Worm (Caenorhabditis elegans): Measurements from ENCODE around the gene F43C1.7.

F43C1.7 gene

DNA sequence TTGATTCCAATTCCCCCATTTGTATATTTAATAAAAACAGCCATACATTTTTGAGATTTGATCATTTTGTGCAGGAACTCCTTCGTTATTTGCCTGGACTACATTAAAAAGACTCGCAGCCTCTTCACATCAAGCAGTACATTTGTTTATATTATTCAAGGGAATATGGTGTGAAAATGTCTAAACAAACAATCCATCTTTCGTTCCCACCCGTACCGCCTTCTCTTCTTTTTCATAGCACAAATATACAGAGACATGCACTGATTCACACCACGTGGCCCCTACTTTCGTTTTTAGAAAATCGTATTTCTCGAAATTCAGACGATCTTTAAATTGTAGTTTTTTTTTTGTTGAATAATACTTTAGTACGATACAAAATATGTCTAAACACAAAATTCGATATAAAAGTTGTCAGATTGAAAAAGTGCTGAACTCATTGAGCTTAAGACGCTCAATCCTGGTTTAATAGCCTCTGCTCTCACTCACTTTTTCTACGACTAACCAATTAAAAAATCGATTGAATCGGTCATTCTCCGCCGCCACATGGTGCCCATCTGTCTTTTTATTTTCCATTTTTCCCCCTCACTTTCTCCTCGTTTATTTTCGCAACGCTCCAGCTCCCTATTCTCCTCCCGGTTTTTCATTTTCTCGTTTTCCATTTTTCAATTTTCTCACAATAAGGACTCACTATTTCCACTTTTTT lies 46.9 kb downstream of the F43C1.7 start (continued):
- TF ChIP-seq nhr-85 (tag) = peak; percentile 80
- TF ChIP-seq tlp-1 (tag; optimal IDR thresholded peaks at IDR 0.05) = no peak
- peak; percentile 44 for TF ChIP-seq ceh-8 (GFP tag; optimal IDR thresholded peaks at IDR 0.05)
- peak; percentile 44 to 50 for TF ChIP-seq efl-1 (optimal IDR thresholded peaks at IDR 0.05)
- peak in 1 of 2 experiments; percentile 8 for TF ChIP-seq efl-1 (GFP tag; optimal IDR thresholded peaks at IDR 0.05 in 1 of 2)
- TF ChIP-seq lsy-2 (tag; optimal IDR thresholded peaks at IDR 0.05) = peak; percentile 2 to 51
- TF ChIP-seq ceh-90 (tag; optimal IDR thresholded peaks at IDR 0.05) = no peak
- peak; percentile 25 for TF ChIP-seq lin-13 (GFP tag; optimal IDR thresholded peaks at IDR 0.05)
- peak; percentile 32 for TF ChIP-seq fkh-4 (tag; optimal IDR thresholded peaks at IDR 0.05; ENCODE audit: borderline replicate concordance)
- peak; percentile 13 for TF ChIP-seq unc-130 (tag; optimal IDR thresholded peaks at IDR 0.05)
- no peak for TF ChIP-seq fkh-8 (tag; optimal IDR thresholded peaks at IDR 0.05)
- peak; percentile 43 for TF ChIP-seq C16A3.4 (tag; optimal IDR thresholded peaks at IDR 0.05)
- no peak for TF ChIP-seq nhr-28 (tag; optimal IDR thresholded peaks at IDR 0.05)
- TF ChIP-seq nhr-19 (GFP tag; conservative IDR thresholded peaks at IDR 0.05) = peak; percentile 60
- TF ChIP-seq lin-14 (GFP tag; optimal IDR thresholded peaks at IDR 0.05) = peak; percentile 22
- TF ChIP-seq dsc-1 (tag; optimal IDR thresholded peaks at IDR 0.05) = peak; percentile 64
- peak in 1 of 2 experiments; percentile 34 for TF ChIP-seq lin-35 (GFP tag; optimal IDR thresholded peaks at IDR 0.05)
- TF ChIP-seq tbx-2 (tag; optimal IDR thresholded peaks at IDR 0.05) = peak; percentile 5
- no peak for TF ChIP-seq lin-39 (tag; optimal IDR thresholded peaks at IDR 0.05)
- TF ChIP-seq aly-2 (tag; optimal IDR thresholded peaks at IDR 0.05) = peak; percentile 94
- TF ChIP-seq efl-3 (GFP tag; optimal IDR thresholded peaks at IDR 0.05) = no peak
- TF ChIP-seq nhr-47 (tag; optimal IDR thresholded peaks at IDR 0.05) = peak; percentile 59
- peak; percentile 45 for TF ChIP-seq pax-3 (tag; optimal IDR thresholded peaks at IDR 0.05)

DNA sequence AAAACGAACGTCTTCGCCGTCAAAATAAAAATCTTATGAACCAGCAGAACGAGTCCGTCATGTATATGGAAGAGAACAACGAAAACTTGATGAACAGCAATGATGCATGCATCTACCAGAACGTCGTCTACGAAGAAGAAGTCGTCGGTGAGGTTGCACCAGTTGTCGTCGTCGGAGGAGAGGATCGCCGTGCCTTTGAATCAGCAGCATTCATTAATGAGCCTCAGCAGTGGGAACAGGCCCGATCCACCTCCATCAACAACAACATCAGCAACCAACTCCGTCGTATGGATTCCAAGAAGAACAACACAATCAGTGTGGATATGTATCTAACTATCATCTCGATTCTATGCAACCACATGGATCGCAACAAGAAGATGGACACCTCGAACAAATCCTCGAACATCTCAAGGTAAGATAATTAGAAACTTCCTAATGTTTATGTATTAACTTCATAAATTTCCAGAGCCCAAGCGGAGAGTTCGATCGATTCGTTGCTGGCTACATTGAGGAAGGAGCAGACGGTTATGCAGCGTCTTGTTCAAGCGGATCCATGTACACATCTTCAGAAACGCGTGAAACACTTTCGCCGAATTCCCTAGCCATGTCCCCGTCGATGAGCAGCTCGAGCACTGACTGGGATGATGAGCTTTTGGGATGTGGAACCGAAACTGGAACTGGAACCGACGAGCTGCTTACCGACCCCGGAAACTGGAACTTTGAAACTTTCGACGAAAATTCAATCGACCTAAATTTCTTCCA lies 47.8 kb downstream of the F43C1.7 start:
- TF ChIP-seq nhr-11 (tag; optimal IDR thresholded peaks at IDR 0.05) (no peak), ceh-63 (GFP tag; optimal IDR thresholded peaks at IDR 0.05) (no peak), fos-1 (tag; optimal IDR thresholded peaks at IDR 0.05) (no peak), unc-98 (GFP tag; IDR thresholded peaks at IDR 0.05) (no peak), vab-15 (tag; optimal IDR thresholded peaks at IDR 0.05) (no peak), nhr-12 (tag; optimal IDR thresholded peaks at IDR 0.05) (no peak), unc-62 (GFP tag; optimal IDR thresholded peaks at IDR 0.05) (no peak), ceh-8 (GFP tag; optimal IDR thresholded peaks at IDR 0.05) (no peak), pag-3 (tag; optimal IDR thresholded peaks at IDR 0.05; ENCODE audit: borderline replicate concordance, insufficient read depth) (no peak), skn-1 (tag; optimal IDR thresholded peaks at IDR 0.05) (no peak), isw-1 (GFP tag; IDR thresholded peaks at IDR 0.05) (no peak), aha-1 (tag; optimal IDR thresholded peaks at IDR 0.05) (no peak), lsy-2 (tag; optimal IDR thresholded peaks at IDR 0.05) (no peak), nhr-85 (tag) (peak; percentile 72), sup-37 (GFP tag; optimal IDR thresholded peaks at IDR 0.05) (no peak), ama-1 (optimal IDR thresholded peaks at IDR 0.05) (no peak), zip-4 (GFP tag; optimal IDR thresholded peaks at IDR 0.05) (no peak), egl-13 (tag; optimal IDR thresholded peaks at IDR 0.05) (no peak), unc-86 (tag; optimal IDR thresholded peaks at IDR 0.05) (no peak), dpl-1 (GFP tag; optimal IDR thresholded peaks at IDR 0.05) (no peak), elt-2 (tag; optimal IDR thresholded peaks at IDR 0.05) (no peak), pax-3 (tag; optimal IDR thresholded peaks at IDR 0.05) (no peak), mab-9 (GFP tag; IDR thresholded peaks at IDR 0.05) (0 out of 2 replicates have a peak, but pooled peaks have one; percentile 1), rnt-1 (tag; optimal IDR thresholded peaks at IDR 0.05) (peak; percentile 14), nhr-84 (tag; optimal IDR thresholded peaks at IDR 0.05) (no peak), ztf-4 (tag; optimal IDR thresholded peaks at IDR 0.05) (peak; percentile 34), nhr-90 (tag; optimal IDR thresholded peaks at IDR 0.05; ENCODE audit: poor library complexity) (no peak), fkh-8 (tag; optimal IDR thresholded peaks at IDR 0.05) (no peak), irx-1 (tag; optimal IDR thresholded peaks at IDR 0.05) (no peak), swsn-7 (tag; optimal IDR thresholded peaks at IDR 0.05) (no peak), mef-2 (tag; optimal IDR thresholded peaks at IDR 0.05) (no peak)
